Fruit fly (Drosophila melanogaster): ENCODE data around the gene Myo61F.
A peak's percentile ranks its signal among the peaks of the same experiment; 100 is the strongest.

The Myo61F gene

DNA sequence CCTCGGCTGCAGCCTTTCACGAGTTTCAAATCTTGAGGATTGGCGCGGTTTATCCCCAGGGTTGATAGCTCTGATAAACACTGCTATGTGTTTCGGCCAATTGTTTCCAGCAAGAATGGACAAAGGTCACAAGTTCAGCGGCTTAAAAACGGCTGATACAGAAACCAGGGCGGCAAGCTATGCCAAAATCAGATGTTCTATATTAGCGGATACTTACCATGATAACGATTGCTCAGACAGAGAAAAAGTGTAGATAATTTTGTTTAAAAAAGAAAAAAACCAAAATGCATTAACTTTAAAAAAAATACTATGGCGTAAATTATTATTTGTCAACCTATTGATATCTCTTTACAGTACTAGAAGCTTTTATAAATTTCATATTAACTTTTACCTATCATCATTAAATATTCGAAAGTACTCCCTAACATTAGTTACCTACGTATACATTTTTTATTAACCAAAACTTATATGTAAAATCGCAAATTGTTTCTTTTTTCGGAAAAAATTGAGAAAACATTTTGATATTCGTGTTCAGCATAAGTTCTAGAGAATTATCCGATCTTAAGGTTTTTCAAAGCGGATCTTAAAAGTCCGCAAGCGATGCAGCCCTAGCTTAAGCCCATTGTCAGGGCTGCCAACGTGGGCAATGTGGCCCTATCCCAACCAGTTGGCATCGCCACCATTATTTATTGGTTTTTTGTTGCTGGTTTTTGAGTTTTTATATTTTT, 5.1 kb upstream of the Myo61F start, which contains the start of the genes sturkopf and Herc4 (continued):
- TF ChIP-seq vvl (GFP tag; IDR thresholded peaks at IDR 0.05) (peak; percentile 70; the same call in 1 of the 2 replicates), cwo (GFP tag; optimal IDR thresholded peaks at IDR 0.05) (peak; percentile 57), Sry-δ (GFP tag; optimal IDR thresholded peaks at IDR 0.05) (peak; percentile 58), CG17912 (GFP tag; optimal IDR thresholded peaks at IDR 0.05) (no peak), CG1792 (GFP tag; optimal IDR thresholded peaks at IDR 0.05) (peak; percentile 16), CG10321 (GFP tag; IDR thresholded peaks at IDR 0.05) (no peak), CG4404 (GFP tag; IDR thresholded peaks at IDR 0.05) (no peak), CG6765 (GFP tag; optimal IDR thresholded peaks at IDR 0.05) (peak; percentile 43), CG1603 (tag; optimal IDR thresholded peaks at IDR 0.05) (no peak), CG7928 (GFP tag; optimal IDR thresholded peaks at IDR 0.05) (peak; percentile 95), CG31388 (GFP tag; optimal IDR thresholded peaks at IDR 0.05) (no peak), nmo (GFP tag; optimal IDR thresholded peaks at IDR 0.05) (peak; percentile 78), ind (GFP tag; optimal IDR thresholded peaks at IDR 0.05) (peak; percentile 62), CG2199 (GFP tag; IDR thresholded peaks at IDR 0.05) (no peak), knrl (GFP tag; IDR thresholded peaks at IDR 0.05; ENCODE audit: partially characterized antibody) (no peak), CG6689 (GFP tag; IDR thresholded peaks at IDR 0.05) (peak; percentile 64), CG5245 (GFP tag; optimal IDR thresholded peaks at IDR 0.05) (peak; percentile 11), ftz-f1 (GFP tag; optimal IDR thresholded peaks at IDR 0.05) (peak; percentile 64), h (optimal IDR thresholded peaks at IDR 0.05) (no peak), pros (GFP tag; optimal IDR thresholded peaks at IDR 0.05) (peak; percentile 2), CG3838 (GFP tag; optimal IDR thresholded peaks at IDR 0.05) (peak; percentile 50), pnt (GFP tag; optimal IDR thresholded peaks at IDR 0.05) (peak; percentile 88), wor (GFP tag; IDR thresholded peaks at IDR 0.05) (no peak), Rfx (GFP tag; IDR thresholded peaks at IDR 0.05) (peak; percentile 83), CG15479 (GFP tag; optimal IDR thresholded peaks at IDR 0.05) (no peak), CG14441 (GFP tag; IDR thresholded peaks at IDR 0.05) (peak; percentile 50), trh (GFP tag; optimal IDR thresholded peaks at IDR 0.05) (peak; percentile 48), tap (tag; optimal IDR thresholded peaks at IDR 0.05) (peak; percentile 36), otp (GFP tag; IDR thresholded peaks at IDR 0.05) (no peak), CG3163 (GFP tag; optimal IDR thresholded peaks at IDR 0.05) (peak; percentile 44), CG7963 (GFP tag; IDR thresholded peaks at IDR 0.05; ENCODE audit: partially characterized antibody) (no peak), CG12942 (GFP tag; optimal IDR thresholded peaks at IDR 0.05) (peak; percentile 60), Hr39 (optimal IDR thresholded peaks at IDR 0.05) (no peak), CG11093 (GFP tag; IDR thresholded peaks at IDR 0.05) (no peak), tgo (GFP tag; IDR thresholded peaks at IDR 0.05) (peak; percentile 48; the same call in 2 of the 3 replicates), D19A (tag; optimal IDR thresholded peaks at IDR 0.05) (no peak), mld (GFP tag; IDR thresholded peaks at IDR 0.05; ENCODE audit: partially characterized antibody) (no peak), E2f2 (GFP tag; IDR thresholded peaks at IDR 0.05) (peak; percentile 38; the same call in 1 of the 2 replicates), bab2 (GFP tag; optimal IDR thresholded peaks at IDR 0.05) (peak; percentile 69), Sry-β (GFP tag; optimal IDR thresholded peaks at IDR 0.05) (peak; percentile 53), rib (GFP tag; IDR thresholded peaks at IDR 0.05) (peak; percentile 21; the same call in 1 of the 2 replicates), jumu (GFP tag; optimal IDR thresholded peaks at IDR 0.05) (peak; percentile 84), CG6254 (GFP tag; optimal IDR thresholded peaks at IDR 0.05) (peak; percentile 7), CG9797 (GFP tag; optimal IDR thresholded peaks at IDR 0.05) (no peak), ro (GFP tag; IDR thresholded peaks at IDR 0.05) (peak; percentile 7; the same call in 1 of the 2 replicates), Dek (tag; optimal IDR thresholded peaks at IDR 0.05) (peak; percentile 83), HLH54F (GFP tag; optimal IDR thresholded peaks at IDR 0.05) (peak; percentile 81), Jarid2 (GFP tag; optimal IDR thresholded peaks at IDR 0.05) (no peak), Neu2 (GFP tag; optimal IDR thresholded peaks at IDR 0.05; ENCODE audit: borderline replicate concordance) (no peak), CG10959 (GFP tag; IDR thresholded peaks at IDR 0.05) (no peak), CG18619 (GFP tag; optimal IDR thresholded peaks at IDR 0.05) (peak; percentile 80)

All from whole organism, embryonic.